Worm (Caenorhabditis elegans) whole organism, mixed stage, embryonic: ENCODE data around the gene mtx-2.

Experiments
- blmp-1 ChIP-seq: fragments of 150-350 bp; optimal IDR thresholded peaks from 2 replicates; lab custom pipeline; 2014; ENCODE audit warnings: missing biosample characterization, missing genetic modification characterization
- elt-1 ChIP-seq: sonication (generic microtip); optimal IDR thresholded peaks from 2 replicates; lab custom pipeline; 2017; ENCODE audit warnings: missing genetic modification characterization, mild to moderate bottlenecking, missing compliant biosample characterization, antibody characterized with exemption, moderate library complexity, borderline replicate concordance; ENCODE audit not compliant: insufficient read depth
- elt-3 ChIP-seq: fragments of 150-350 bp; optimal IDR thresholded peaks from 2 replicates; lab custom pipeline; 2014; ENCODE audit warnings: missing biosample characterization, missing genetic modification characterization
- lsy-2 ChIP-seq: fragments of 150-350 bp; optimal IDR thresholded peaks from 2 replicates; lab custom pipeline; 2014; ENCODE audit warnings: missing biosample characterization, missing genetic modification characterization
- nhr-12 ChIP-seq: fragments of 150-350 bp; optimal IDR thresholded peaks from 2 replicates; lab custom pipeline; 2014; ENCODE audit warnings: missing biosample characterization, missing genetic modification characterization
- pha-4 ChIP-seq: fragments of 150-350 bp; optimal IDR thresholded peaks from 2 replicates; lab custom pipeline; 2018; ENCODE audit warnings: missing biosample characterization, missing genetic modification reagents, missing genetic modification characterization
- unc-39 ChIP-seq: fragments of 150-350 bp; optimal IDR thresholded peaks from 2 replicates; lab custom pipeline; 2014; ENCODE audit warnings: missing biosample characterization, missing genetic modification characterization

DNA sequence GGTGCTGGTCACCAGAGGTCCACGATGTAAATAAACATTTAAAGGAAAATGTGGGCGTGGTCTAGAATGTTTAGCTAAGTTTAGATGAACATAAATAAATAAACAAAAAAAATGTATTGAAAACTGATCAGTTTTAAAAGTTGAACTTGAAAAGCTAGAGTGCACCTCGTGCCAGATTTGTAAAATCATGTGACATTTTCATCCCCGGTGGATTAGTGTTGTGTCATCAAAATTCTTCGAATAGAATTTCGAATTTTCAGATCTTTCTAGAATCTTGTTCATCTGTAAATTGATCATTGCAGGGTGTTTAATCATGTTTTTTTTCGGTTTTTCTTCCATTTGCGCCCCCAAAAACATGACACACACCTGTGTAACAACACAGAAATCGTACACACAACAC is 36.9 kb downstream of the mtx-2 start:
- TF ChIP-seq nhr-12 (tag; lab: Kevin White, UChicago) (no peak), elt-3 (tag; lab: Kevin White, UChicago) (no peak), pha-4 (no peak), blmp-1 (tag; lab: Kevin White, UChicago) (no peak), lsy-2 (tag; lab: Kevin White, UChicago) (no peak), unc-39 (tag; lab: Kevin White, UChicago) (no peak), elt-1 (no peak)
